Worm (Caenorhabditis elegans) whole organism, mixed stage, embryonic: ENCODE measurements around the gene F35C8.5.

ENCODE experiments used
- M03D4.4 ChIP-seq: sonication (generic microtip); optimal IDR thresholded peaks from 2 replicates; lab custom pipeline; 2017; ENCODE audit warnings: mild to moderate bottlenecking, missing genetic modification characterization, missing compliant biosample characterization
- bed-3 ChIP-seq: fragments of 200-800 bp; sonication (Bioruptor generic); optimal IDR thresholded peaks from 3 replicates; lab custom pipeline; 2018; ENCODE audit warnings: mild to moderate bottlenecking, missing genetic modification characterization, moderate library complexity, missing compliant biosample characterization
- blmp-1 ChIP-seq: fragments of 150-350 bp; optimal IDR thresholded peaks from 2 replicates; lab custom pipeline; 2014; ENCODE audit warnings: missing biosample characterization, missing genetic modification characterization
- ceh-39 ChIP-seq: fragments of 150-350 bp; optimal IDR thresholded peaks from 2 replicates; lab custom pipeline; 2014; ENCODE audit warnings: missing biosample characterization, missing genetic modification characterization
- ceh-83 ChIP-seq: fragments of 200-800 bp; sonication (Bioruptor generic); optimal IDR thresholded peaks from 2 replicates; lab custom pipeline; 2018; ENCODE audit warnings: mild to moderate bottlenecking, missing genetic modification characterization, missing compliant biosample characterization
- ces-1 ChIP-seq: fragments of 150-350 bp; optimal IDR thresholded peaks from 2 replicates; lab custom pipeline; 2014; ENCODE audit warnings: missing biosample characterization, missing genetic modification reagents, missing genetic modification characterization
- cnd-1 ChIP-seq: fragments of 200-800 bp; sonication (Bioruptor generic); optimal IDR thresholded peaks from 2 replicates; lab custom pipeline; 2018; ENCODE audit warnings: mild to moderate bottlenecking, missing genetic modification characterization, missing compliant biosample characterization
- drap-1 ChIP-seq: fragments of 200-800 bp; sonication (Bioruptor generic); optimal IDR thresholded peaks from 3 replicates; lab custom pipeline; 2018; ENCODE audit warnings: mild to moderate bottlenecking, missing genetic modification characterization, missing compliant biosample characterization
- elt-1 ChIP-seq: sonication (generic microtip); optimal IDR thresholded peaks from 2 replicates; lab custom pipeline; 2017; ENCODE audit warnings: missing genetic modification characterization, mild to moderate bottlenecking, missing compliant biosample characterization, antibody characterized with exemption, moderate library complexity, borderline replicate concordance; ENCODE audit not compliant: insufficient read depth
- elt-3 ChIP-seq: fragments of 150-350 bp; optimal IDR thresholded peaks from 2 replicates; lab custom pipeline; 2014; ENCODE audit warnings: missing biosample characterization, missing genetic modification characterization
- flh-1 ChIP-seq: fragments of 200-800 bp; sonication (Bioruptor generic); optimal IDR thresholded peaks from 2 replicates; lab custom pipeline; 2018; ENCODE audit warnings: mild to moderate bottlenecking, missing genetic modification characterization, moderate library complexity, missing compliant biosample characterization
- ham-2 ChIP-seq: fragments of 200-800 bp; sonication (Bioruptor generic); optimal IDR thresholded peaks from 2 replicates; lab custom pipeline; 2018; ENCODE audit warnings: mild to moderate bottlenecking, missing genetic modification characterization, missing compliant biosample characterization
- hlh-1 ChIP-seq: fragments of 150-350 bp; optimal IDR thresholded peaks from 2 replicates; lab custom pipeline; 2014; ENCODE audit warnings: missing biosample characterization, missing genetic modification reagents, missing genetic modification characterization
- lin-13 ChIP-seq: fragments of 150-350 bp; optimal IDR thresholded peaks from 2 replicates; lab custom pipeline; 2014; ENCODE audit warnings: missing biosample characterization, missing genetic modification characterization
- lin-32 ChIP-seq: fragments of 200-800 bp; sonication (Bioruptor generic); optimal IDR thresholded peaks from 2 replicates; lab custom pipeline; 2018; ENCODE audit warnings: mild to moderate bottlenecking, missing genetic modification characterization, missing compliant biosample characterization
- lsy-2 ChIP-seq: fragments of 150-350 bp; optimal IDR thresholded peaks from 2 replicates; lab custom pipeline; 2014; ENCODE audit warnings: missing biosample characterization, missing genetic modification characterization
- mab-5 ChIP-seq: fragments of 150-350 bp; optimal IDR thresholded peaks from 2 replicates; lab custom pipeline; 2014; ENCODE audit warnings: missing biosample characterization, missing genetic modification characterization
- mep-1 ChIP-seq: fragments of 150-350 bp; optimal IDR thresholded peaks from 2 replicates; lab custom pipeline; 2017; ENCODE audit warnings: missing biosample characterization, missing genetic modification reagents, missing genetic modification characterization, inconsistent platforms
- mls-2 ChIP-seq: sonication (generic microtip); optimal IDR thresholded peaks from 2 replicates; lab custom pipeline; 2016; ENCODE audit warnings: mild to moderate bottlenecking, missing genetic modification characterization, moderate library complexity, missing compliant biosample characterization
- nhr-12 ChIP-seq: fragments of 150-350 bp; optimal IDR thresholded peaks from 2 replicates; lab custom pipeline; 2014; ENCODE audit warnings: missing biosample characterization, missing genetic modification characterization
- nhr-2 ChIP-seq: fragments of 150-350 bp; optimal IDR thresholded peaks from 2 replicates; lab custom pipeline; 2014; ENCODE audit warnings: missing biosample characterization, missing genetic modification characterization
- nhr-28 ChIP-seq: fragments of 150-350 bp; optimal IDR thresholded peaks from 2 replicates; lab custom pipeline; 2014; ENCODE audit warnings: missing biosample characterization, missing genetic modification characterization
- nhr-76 ChIP-seq: sonication (generic microtip); optimal IDR thresholded peaks from 2 replicates; lab custom pipeline; 2017; ENCODE audit warnings: missing biosample characterization, missing genetic modification characterization
- pha-4 ChIP-seq: fragments of 150-350 bp; optimal IDR thresholded peaks from 2 replicates; lab custom pipeline; 2018; ENCODE audit warnings: missing biosample characterization, missing genetic modification reagents, missing genetic modification characterization
- sem-2 ChIP-seq: fragments of 200-800 bp; sonication (Bioruptor generic); optimal IDR thresholded peaks from 2 replicates; lab custom pipeline; 2018; ENCODE audit warnings: mild to moderate bottlenecking, missing genetic modification characterization, missing compliant biosample characterization
- snpc-4 ChIP-seq: fragments of 150-350 bp; optimal IDR thresholded peaks from 2 replicates; lab custom pipeline; 2014; ENCODE audit warnings: missing biosample characterization, missing genetic modification characterization
- sptf-1 ChIP-seq: sonication (generic microtip); optimal IDR thresholded peaks from 2 replicates; lab custom pipeline; 2017; ENCODE audit warnings: mild to moderate bottlenecking, missing genetic modification characterization, moderate library complexity, missing compliant biosample characterization
- unc-39 ChIP-seq: fragments of 150-350 bp; optimal IDR thresholded peaks from 2 replicates; lab custom pipeline; 2014; ENCODE audit warnings: missing biosample characterization, missing genetic modification characterization
- zip-8 ChIP-seq: fragments of 150-350 bp; optimal IDR thresholded peaks from 2 replicates; lab custom pipeline; 2014; ENCODE audit warnings: missing biosample characterization, missing genetic modification characterization
- ztf-11 ChIP-seq: fragments of 150-350 bp; optimal IDR thresholded peaks from 2 replicates; lab custom pipeline; 2014; ENCODE audit warnings: missing biosample characterization, missing genetic modification characterization

The F35C8.5 gene

DNA sequence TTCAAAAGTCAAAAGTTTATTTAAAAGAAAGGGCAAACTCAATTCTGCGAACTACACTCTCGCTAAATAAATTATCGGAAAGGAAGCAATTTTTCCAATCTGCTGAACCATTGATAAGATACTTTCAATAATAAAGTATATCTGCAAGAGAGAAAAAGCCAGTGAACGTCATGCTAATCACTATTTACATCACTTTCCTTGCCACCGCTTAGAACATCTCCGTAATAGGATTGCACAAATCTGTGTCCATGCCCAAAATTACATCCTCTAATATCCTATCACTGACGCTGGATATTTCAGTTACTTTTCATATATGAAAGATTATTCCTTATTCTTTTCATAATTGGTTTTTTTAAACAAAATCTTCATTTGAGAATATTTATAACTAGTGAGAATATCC lies 17.2 kb downstream of the F35C8.5 start:
- no peak for TF ChIP-seq pha-4
- no peak for TF ChIP-seq bed-3
- TF ChIP-seq hlh-1 (tag; lab: Kevin White, UChicago), result no peak

DNA sequence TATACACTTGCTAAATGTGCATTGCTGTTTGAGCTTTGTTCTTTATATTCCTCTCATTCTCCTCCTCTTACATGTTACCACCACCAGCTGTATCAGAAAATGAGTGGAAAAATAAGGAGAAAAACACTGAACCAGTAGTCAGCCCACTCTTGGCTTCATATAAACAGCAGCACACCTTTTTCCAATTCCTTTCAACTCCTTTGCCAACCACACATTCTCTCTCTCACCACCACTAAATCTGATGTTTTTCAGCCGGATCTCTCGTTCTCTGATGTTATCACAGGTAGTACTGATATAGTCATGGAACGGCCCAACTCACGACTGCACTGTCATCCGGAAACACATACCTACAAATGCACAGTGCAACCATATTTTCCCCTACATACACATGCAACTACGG lies 20.9 kb downstream of the F35C8.5 start, which contains the start of gene kcnl-3:
Gene kcnl-3, plus strand, starts transcription at position 301 of the 400 bp plus-strand sequence.
- no peak for TF ChIP-seq blmp-1 (tag; lab: Kevin White, UChicago)
- TF ChIP-seq nhr-76 (tag; lab: Kevin White, UChicago), result no peak
- TF ChIP-seq elt-3 (tag; lab: Kevin White, UChicago), result no peak
- TF ChIP-seq nhr-2 (tag; lab: Kevin White, UChicago), result no peak
- no peak for TF ChIP-seq cnd-1 (tag; lab: Kevin White, UChicago)
- no peak for TF ChIP-seq nhr-12 (tag; lab: Kevin White, UChicago)
- TF ChIP-seq sptf-1 (tag; lab: Kevin White, UChicago), result no peak
- no peak for TF ChIP-seq unc-39 (tag; lab: Kevin White, UChicago)
- no peak for TF ChIP-seq ceh-39 (tag; lab: Kevin White, UChicago)
- no peak for TF ChIP-seq zip-8
- no peak for TF ChIP-seq mab-5 (tag; lab: Kevin White, UChicago)
- TF ChIP-seq ztf-11, result no peak
- TF ChIP-seq lin-32, result no peak
- no peak for TF ChIP-seq lsy-2 (tag; lab: Kevin White, UChicago)

DNA sequence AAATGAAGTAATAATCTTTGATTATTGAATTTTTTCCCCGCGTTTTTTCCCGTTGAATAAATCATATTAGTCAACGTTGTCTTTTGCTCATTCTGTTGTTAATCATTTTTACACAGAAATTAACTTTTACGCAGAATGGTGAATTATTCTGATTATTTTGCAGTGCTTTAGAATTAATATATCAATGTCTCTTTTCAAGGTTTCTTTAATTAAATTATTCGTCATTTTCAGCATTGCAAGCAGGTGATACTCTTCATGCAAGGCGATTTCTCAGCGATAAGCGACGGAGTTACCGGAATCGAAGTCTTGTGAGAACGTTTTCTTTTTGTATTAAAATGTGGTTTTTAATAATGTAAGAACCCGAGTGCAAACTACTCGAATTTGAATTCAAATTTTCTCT lies 22.0 kb downstream of the F35C8.5 start:
- TF ChIP-seq blmp-1 (tag; lab: Kevin White, UChicago) (no peak), lsy-2 (tag; lab: Kevin White, UChicago) (no peak), hlh-1 (tag; lab: Kevin White, UChicago) (no peak), nhr-12 (tag; lab: Kevin White, UChicago) (no peak), unc-39 (tag; lab: Kevin White, UChicago) (no peak), M03D4.4 (tag; lab: Kevin White, UChicago) (no peak), mls-2 (tag; lab: Kevin White, UChicago) (no peak), nhr-28 (tag; lab: Kevin White, UChicago) (no peak), cnd-1 (tag; lab: Kevin White, UChicago) (no peak), flh-1 (GFP tag; lab: Kevin White, UChicago) (no peak), elt-1 (no peak), mab-5 (tag; lab: Kevin White, UChicago) (no peak)
- TF ChIP-seq, all 35 proteins: peak for 0

DNA sequence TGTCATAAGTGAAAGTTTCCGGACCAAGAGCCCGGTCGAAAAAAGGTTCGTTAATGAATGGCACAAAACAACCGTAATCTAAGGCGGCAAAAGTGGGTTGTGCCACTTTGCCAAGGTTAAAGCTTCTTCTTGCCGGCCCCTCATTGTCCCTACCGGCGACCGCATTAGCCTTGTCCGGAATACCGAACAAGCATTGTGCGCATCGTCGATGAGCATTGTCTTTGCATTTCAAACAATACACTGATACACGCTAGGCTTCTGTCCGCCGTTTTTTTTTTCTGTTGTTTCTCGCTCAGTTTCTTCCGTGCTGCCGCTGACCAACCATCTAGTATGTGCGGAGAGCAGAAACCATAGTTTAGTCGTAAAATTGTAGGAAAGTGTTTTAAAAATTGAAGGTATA lies 31.7 kb downstream of the F35C8.5 start, which contains the start of gene C03F11.2:
Gene C03F11.2, minus strand, starts transcription at position 101 of the 400 bp plus-strand sequence.
- no peak for TF ChIP-seq lin-13
- no peak for TF ChIP-seq mab-5 (tag; lab: Kevin White, UChicago)
- TF ChIP-seq blmp-1 (tag; lab: Kevin White, UChicago), result no peak
- TF ChIP-seq elt-1, result no peak
- TF ChIP-seq sptf-1 (tag; lab: Kevin White, UChicago), result no peak
- no peak for TF ChIP-seq snpc-4 (tag; lab: Kevin White, UChicago)
- TF ChIP-seq lin-32, result no peak

DNA sequence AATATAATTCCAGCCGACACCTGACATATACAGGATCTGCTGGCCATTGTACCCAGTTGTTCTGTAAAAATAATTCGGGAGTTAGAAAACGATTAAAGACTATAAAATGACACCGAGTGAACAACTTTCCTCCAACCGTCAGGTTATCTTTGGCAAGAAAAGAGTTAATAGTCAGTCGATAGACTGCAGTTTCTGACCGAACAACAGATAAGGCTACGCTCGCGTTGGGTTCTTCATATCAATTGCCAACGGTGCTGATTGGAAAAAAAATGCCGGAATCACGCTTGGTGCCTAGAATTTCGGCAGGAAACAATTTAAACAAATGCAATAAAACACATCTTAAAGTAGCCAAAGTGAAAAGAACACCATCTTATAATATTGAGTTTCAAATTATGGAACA lies 34.9 kb downstream of the F35C8.5 start, which contains the start of gene scav-1:
Gene scav-1, minus strand, starts transcription at position 61 of the 400 bp plus-strand sequence.
- TF ChIP-seq bed-3 (no peak), ham-2 (GFP tag; lab: Kevin White, UChicago) (no peak), drap-1 (GFP tag; lab: Kevin White, UChicago) (no peak), ceh-39 (tag; lab: Kevin White, UChicago) (no peak), nhr-2 (tag; lab: Kevin White, UChicago) (no peak), lin-13 (no peak), pha-4 (no peak), nhr-76 (tag; lab: Kevin White, UChicago) (no peak), cnd-1 (tag; lab: Kevin White, UChicago) (no peak), unc-39 (tag; lab: Kevin White, UChicago) (no peak)
- TF ChIP-seq, all 35 proteins: peak for 0

DNA sequence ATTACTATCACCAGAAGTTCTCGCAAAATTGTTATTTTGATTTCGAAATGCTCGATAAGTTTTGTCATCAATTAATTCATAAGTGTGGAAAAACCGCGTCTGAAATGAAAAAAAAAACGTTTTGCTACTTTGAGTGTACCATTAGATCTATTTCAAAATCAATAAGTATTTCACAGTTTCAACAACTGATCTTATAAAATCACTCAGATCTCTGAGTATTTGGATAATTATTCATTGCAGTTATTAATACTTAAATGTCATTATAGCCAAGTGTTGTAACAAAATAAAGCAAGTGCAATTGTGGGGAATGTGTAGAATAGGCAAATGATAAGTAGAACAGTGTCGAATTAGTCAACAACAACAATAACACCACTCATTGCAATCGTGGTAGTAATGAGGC lies 40.7 kb downstream of the F35C8.5 start, which contains the start of gene C03F11.4:
Gene C03F11.4, minus strand, starts transcription at position 101 of the 400 bp plus-strand sequence.
- TF ChIP-seq sem-2 (GFP tag; lab: Kevin White, UChicago) (no peak), mep-1 (tag; lab: Kevin White, UChicago) (no peak), lsy-2 (tag; lab: Kevin White, UChicago) (no peak), lin-13 (no peak), ceh-83 (no peak), M03D4.4 (tag; lab: Kevin White, UChicago) (no peak), ces-1 (GFP tag; lab: Kevin White, UChicago) (no peak)
